Worm (Caenorhabditis elegans): ENCODE results near the gene F55G1.15.

DNA sequence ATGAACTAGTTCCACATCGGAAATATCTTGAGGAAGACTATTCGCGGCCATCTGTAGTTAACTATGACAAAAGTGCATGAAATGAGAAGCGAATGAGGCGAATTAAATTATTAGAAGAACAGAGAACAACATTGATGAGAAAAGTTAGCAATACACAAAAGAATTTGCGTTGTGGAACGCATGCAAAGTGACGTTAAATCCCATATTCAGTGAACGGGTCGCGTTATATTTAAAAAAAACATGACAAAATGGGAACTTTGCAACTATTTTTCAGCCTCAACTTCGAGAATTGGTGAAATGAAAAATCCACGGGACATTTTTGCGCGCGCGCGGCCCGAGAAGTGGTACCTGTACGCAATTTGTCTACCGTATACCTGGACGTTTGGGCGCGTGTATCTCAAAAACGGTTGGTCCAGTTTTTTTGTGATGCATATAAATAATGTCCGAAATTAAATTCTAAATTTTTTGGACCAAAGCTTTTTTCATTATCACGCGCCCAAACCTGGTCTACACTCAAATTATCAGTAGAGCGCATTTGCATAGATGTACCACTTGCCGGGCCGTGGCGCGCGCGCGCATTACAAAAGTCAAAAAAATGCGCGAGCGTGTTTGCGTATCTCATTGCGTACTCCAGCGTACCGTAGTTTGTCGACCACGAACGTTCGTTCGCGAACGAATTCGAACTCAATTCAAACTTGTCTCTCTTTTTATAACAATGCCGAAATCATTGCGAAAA, 46.8 kb upstream of the F55G1.15 start, which contains the start of the genes cdd-2 and oef-1:
- TF ChIP-seq W03F9.2 (tag; optimal IDR thresholded peaks at IDR 0.05) (no peak), him-1 (tag; optimal IDR thresholded peaks at IDR 0.05) (no peak)

Measured in whole organism, L4/young adult.